Worm (Caenorhabditis elegans): ENCODE data around the gene cct-5.

Gene cct-5

DNA sequence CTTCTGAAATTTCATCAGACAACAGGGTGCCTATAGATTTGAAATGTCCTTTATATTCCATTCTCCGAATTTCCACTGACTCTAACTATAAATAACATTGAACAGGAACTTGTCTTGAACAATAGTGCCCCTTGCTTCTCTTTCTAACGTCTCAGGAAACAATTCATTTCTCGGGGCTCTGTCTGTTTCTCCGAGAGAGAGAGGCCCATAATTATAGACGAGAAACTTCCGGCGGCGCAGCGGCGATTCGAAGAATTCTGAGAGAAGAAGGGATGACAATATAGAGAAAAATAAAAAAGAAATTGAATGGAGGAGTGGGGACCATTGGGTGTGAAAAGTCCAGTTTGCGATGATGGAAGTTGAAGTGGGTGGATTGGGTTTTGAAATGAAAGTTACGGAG, 47.7 kb downstream of the cct-5 start:
- no peak for TF ChIP-seq zip-4 (GFP tag; optimal IDR thresholded peaks at IDR 0.05)
- TF ChIP-seq sox-4 (tag; optimal IDR thresholded peaks at IDR 0.05), result no peak
- no peak for TF ChIP-seq lin-35 (GFP tag; optimal IDR thresholded peaks at IDR 0.05)
- no peak for TF ChIP-seq ets-5 (GFP tag; IDR thresholded peaks at IDR 0.05)
- no peak for TF ChIP-seq grh-1 (GFP tag; IDR thresholded peaks at IDR 0.05)
- peak; percentile 58 for TF ChIP-seq fkh-8 (tag; optimal IDR thresholded peaks at IDR 0.05)
- no peak for TF ChIP-seq mdl-1 (tag; optimal IDR thresholded peaks at IDR 0.05)
- TF ChIP-seq pag-3 (tag; optimal IDR thresholded peaks at IDR 0.05; ENCODE audit: borderline replicate concordance, insufficient read depth), result no peak
- TF ChIP-seq ceh-82 (tag; optimal IDR thresholded peaks at IDR 0.05), result peak in 1 of 3 experiments; percentile 3
- no peak for TF ChIP-seq unc-86 (tag; optimal IDR thresholded peaks at IDR 0.05)
- peak in 1 of 2 experiments; percentile 5 for TF ChIP-seq lsy-2 (tag; optimal IDR thresholded peaks at IDR 0.05)
- no peak for TF ChIP-seq egl-27 (tag; optimal IDR thresholded peaks at IDR 0.05)
- no peak for TF ChIP-seq jun-1 (tag; optimal IDR thresholded peaks at IDR 0.05)
- TF ChIP-seq C04F5.9 (tag; optimal IDR thresholded peaks at IDR 0.05), result no peak
- TF ChIP-seq lin-14 (GFP tag; optimal IDR thresholded peaks at IDR 0.05), result peak; percentile 63
- no peak for TF ChIP-seq nhr-28 (tag; optimal IDR thresholded peaks at IDR 0.05)
- no peak for TF ChIP-seq pqm-1 (tag; optimal IDR thresholded peaks at IDR 0.05)
- no peak for TF ChIP-seq nhr-90 (tag; optimal IDR thresholded peaks at IDR 0.05; ENCODE audit: poor library complexity)
- TF ChIP-seq egl-13 (tag; optimal IDR thresholded peaks at IDR 0.05), result peak; percentile 0
- no peak for TF ChIP-seq mef-2 (tag; optimal IDR thresholded peaks at IDR 0.05)
- no peak for TF ChIP-seq tlp-1 (tag; optimal IDR thresholded peaks at IDR 0.05)
- TF ChIP-seq nhr-77 (tag; optimal IDR thresholded peaks at IDR 0.05), result no peak
- no peak for TF ChIP-seq nhr-84 (tag; optimal IDR thresholded peaks at IDR 0.05)

DNA sequence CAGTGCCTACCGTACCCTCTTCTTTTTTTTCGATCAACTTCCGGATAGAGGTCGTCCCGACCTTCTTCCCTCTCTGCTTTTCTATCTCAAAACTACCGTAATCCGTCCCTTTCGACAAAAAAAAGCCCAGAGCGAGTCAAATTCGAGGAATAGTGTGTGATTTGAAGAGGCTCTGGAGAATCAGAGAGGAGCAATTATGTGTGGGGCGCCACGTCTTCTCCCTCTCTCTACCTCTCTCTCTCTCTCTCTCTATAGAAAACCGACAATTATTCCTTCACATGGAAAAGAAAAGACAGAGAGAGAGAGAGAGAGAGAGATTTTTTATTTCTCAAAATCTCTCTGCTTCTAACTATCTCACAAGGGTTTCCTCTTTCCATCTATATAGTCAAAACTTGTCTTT, 51.3 kb downstream of the cct-5 start:
- TF ChIP-seq nhr-76 (tag; optimal IDR thresholded peaks at IDR 0.05), result no peak
- no peak for TF ChIP-seq lir-3 (tag; optimal IDR thresholded peaks at IDR 0.05; ENCODE audit: poor library complexity)
- TF ChIP-seq skn-1 (tag; optimal IDR thresholded peaks at IDR 0.05), result no peak
- TF ChIP-seq nhr-71 (tag; optimal IDR thresholded peaks at IDR 0.05), result peak; percentile 64
- TF ChIP-seq unc-86 (tag; optimal IDR thresholded peaks at IDR 0.05), result peak; percentile 23
- TF ChIP-seq fkh-10 (GFP tag; optimal IDR thresholded peaks at IDR 0.05), result no peak
- peak; percentile 2 for TF ChIP-seq pax-3 (tag; optimal IDR thresholded peaks at IDR 0.05)
- no peak for TF ChIP-seq jun-1 (tag; optimal IDR thresholded peaks at IDR 0.05)
- peak; percentile 2 for TF ChIP-seq blmp-1 (tag; optimal IDR thresholded peaks at IDR 0.05)
- TF ChIP-seq nhr-20 (tag; optimal IDR thresholded peaks at IDR 0.05), result peak; percentile 6
- no peak for TF ChIP-seq nhr-90 (tag; optimal IDR thresholded peaks at IDR 0.05; ENCODE audit: poor library complexity)
- no peak for TF ChIP-seq nhr-237 (tag; optimal IDR thresholded peaks at IDR 0.05)
- no peak for TF ChIP-seq nhr-84 (tag; optimal IDR thresholded peaks at IDR 0.05)
- TF ChIP-seq lin-13 (GFP tag; optimal IDR thresholded peaks at IDR 0.05), result no peak
- TF ChIP-seq mep-1 (tag; optimal IDR thresholded peaks at IDR 0.05), result peak; percentile 53
- TF ChIP-seq nhr-19 (GFP tag; conservative IDR thresholded peaks at IDR 0.05), result peak; percentile 23; the same call in 1 of the 2 replicates
- TF ChIP-seq dpl-1 (GFP tag; optimal IDR thresholded peaks at IDR 0.05), result no peak
- no peak for TF ChIP-seq aly-2 (tag; optimal IDR thresholded peaks at IDR 0.05)
- no peak for TF ChIP-seq efl-3 (GFP tag; optimal IDR thresholded peaks at IDR 0.05)
- TF ChIP-seq elt-3 (tag; optimal IDR thresholded peaks at IDR 0.05), result no peak
- peak; percentile 72 for TF ChIP-seq lin-14 (GFP tag; optimal IDR thresholded peaks at IDR 0.05)
- TF ChIP-seq nhr-47 (tag; optimal IDR thresholded peaks at IDR 0.05), result peak; percentile 36
- TF ChIP-seq isw-1 (GFP tag; IDR thresholded peaks at IDR 0.05), result no peak
- peak; percentile 1 for TF ChIP-seq tbx-2 (tag; optimal IDR thresholded peaks at IDR 0.05)
- TF ChIP-seq fkh-8 (tag; optimal IDR thresholded peaks at IDR 0.05), result peak; percentile 44
- no peak for TF ChIP-seq unc-130 (tag; optimal IDR thresholded peaks at IDR 0.05)
- peak; percentile 81 for TF ChIP-seq grh-1 (GFP tag; IDR thresholded peaks at IDR 0.05)
- TF ChIP-seq nhr-85 (tag), result peak; percentile 96
- no peak for TF ChIP-seq tlp-1 (tag; optimal IDR thresholded peaks at IDR 0.05)
- TF ChIP-seq ceh-8 (GFP tag; optimal IDR thresholded peaks at IDR 0.05), result no peak
- TF ChIP-seq swsn-7 (tag; optimal IDR thresholded peaks at IDR 0.05), result peak; percentile 57
- TF ChIP-seq snu-23 (GFP tag; optimal IDR thresholded peaks at IDR 0.05), result peak; percentile 28
- TF ChIP-seq lsy-2 (tag; optimal IDR thresholded peaks at IDR 0.05), result peak; percentile 63 to 85
- peak; percentile 40 for TF ChIP-seq xbp-1 (tag; optimal IDR thresholded peaks at IDR 0.05)
- TF ChIP-seq ztf-11 (tag; optimal IDR thresholded peaks at IDR 0.05), result no peak
- TF ChIP-seq efl-1 (optimal IDR thresholded peaks at IDR 0.05), result peak; percentile 24 to 41
- TF ChIP-seq efl-1 (GFP tag; optimal IDR thresholded peaks at IDR 0.05 in 1 of 2), result no peak

Data from whole organism, L1 larva.